Fruit fly (Drosophila melanogaster) whole organism: ENCODE measurements around the gene ScpX.
A peak's percentile ranks its signal among the peaks of the same experiment; 100 is the strongest.

Source experiments
- CG8478 ChIP-seq: fragments of >200 bp; optimal IDR thresholded peaks from 2 replicates; lab custom pipeline; 2018; ENCODE audit warnings: inconsistent platforms
- Dll ChIP-seq: fragments of >200 bp; optimal IDR thresholded peaks from 2 replicates; lab custom pipeline; 2017
- EcR ChIP-seq, 2 experiments: fragments of >200 bp; optimal IDR thresholded peaks; 2 replicates each; lab custom pipeline; 2017; ENCODE audit warnings: missing biosample characterization in 2 of 2, missing genetic modification characterization in 2 of 2, missing genetic modification reagents in 2 of 2
- pan ChIP-seq: fragments of >200 bp; optimal IDR thresholded peaks from 2 replicates; lab custom pipeline; 2017
- psq ChIP-seq: fragments of >200 bp; optimal IDR thresholded peaks from 2 replicates; lab custom pipeline; 2017
- usp ChIP-seq: fragments of >200 bp; optimal IDR thresholded peaks from 2 replicates; lab custom pipeline; 2017; ENCODE audit warnings: missing biosample characterization, missing genetic modification characterization, mixed read lengths

ScpX gene

dm6 chr2L:18801704-18802103 lies 29.3 kb upstream of the ScpX start:
- TF ChIP-seq EcR (GFP tag; optimal IDR thresholded peaks at IDR 0.05; lab: Kevin White, UChicago): no peak
- no peak for TF ChIP-seq usp (GFP tag; lab: Kevin White, UChicago)
- no peak for TF ChIP-seq CG8478 (lab: Kevin White, UChicago)
- no peak for TF ChIP-seq psq (lab: Kevin White, UChicago)
- TF ChIP-seq pan: no peak
- TF ChIP-seq Dll (lab: Kevin White, UChicago): no peak

dm6 chr2L:18805247-18805636 lies 25.8 kb upstream of the ScpX start, which contains the start of gene CG43814:
Gene CG43814 (minus strand): TSS chr2L:18805347.
- TF ChIP-seq CG8478 (lab: Kevin White, UChicago) (no peak), EcR (GFP tag; optimal IDR thresholded peaks at IDR 0.05; lab: Kevin White, UChicago) (no peak)

dm6 chr2L:18805637-18806403 lies 25.2 kb upstream of the ScpX start:
- no peak for TF ChIP-seq pan
- TF ChIP-seq CG8478 (lab: Kevin White, UChicago): no peak
- TF ChIP-seq usp (GFP tag; lab: Kevin White, UChicago): no peak
- no peak for TF ChIP-seq psq (lab: Kevin White, UChicago)
- no peak for TF ChIP-seq Dll (lab: Kevin White, UChicago)

dm6 chr2L:18808754-18809329 lies 22.2 kb upstream of the ScpX start:
- no peak for TF ChIP-seq EcR (GFP tag; optimal IDR thresholded peaks at IDR 0.05; lab: Kevin White, UChicago)
- TF ChIP-seq Dll (lab: Kevin White, UChicago): no peak
- no peak for TF ChIP-seq CG8478 (lab: Kevin White, UChicago)
- TF ChIP-seq pan: no peak
- TF ChIP-seq usp (GFP tag; lab: Kevin White, UChicago): no peak
- TF ChIP-seq psq (lab: Kevin White, UChicago): no peak

- TF ChIP-seq psq (lab: Kevin White, UChicago) (no peak), pan (no peak), Dll (lab: Kevin White, UChicago) (no peak), usp (GFP tag; lab: Kevin White, UChicago) (no peak), CG8478 (lab: Kevin White, UChicago) (no peak), EcR (GFP tag; optimal IDR thresholded peaks at IDR 0.05; lab: Kevin White, UChicago) (no peak)
Observed at dm6 chr2L:18809486-18809885, 21.5 kb upstream of the ScpX start.

dm6 chr2L:18810960-18811642 lies 19.9 kb upstream of the ScpX start, which contains the start of the genes CG10570 and CG42502:
Gene CG10570 (minus strand): TSS chr2L:18811252.
Gene CG42502 (minus strand): TSS chr2L:18811252.
- TF ChIP-seq pan (peak; percentile 73), usp (GFP tag; lab: Kevin White, UChicago) (no peak), Dll (lab: Kevin White, UChicago) (no peak)

dm6 chr2L:18812348-18812747 lies 18.7 kb upstream of the ScpX start, which contains the start of the genes CG17325 and CG42305:
Gene CG17325 (plus strand): TSS chr2L:18812648.
Gene CG42305 (plus strand): TSS chr2L:18812648.
- TF ChIP-seq EcR (GFP tag; optimal IDR thresholded peaks at IDR 0.05; lab: Kevin White, UChicago) (no peak), usp (GFP tag; lab: Kevin White, UChicago) (no peak), pan (no peak), psq (lab: Kevin White, UChicago) (no peak), Dll (lab: Kevin White, UChicago) (no peak), CG8478 (lab: Kevin White, UChicago) (no peak)

dm6 chr2L:18812755-18813154 lies 18.3 kb upstream of the ScpX start:
- TF ChIP-seq psq (lab: Kevin White, UChicago) (no peak), EcR (GFP tag; optimal IDR thresholded peaks at IDR 0.05; lab: Kevin White, UChicago) (no peak), Dll (lab: Kevin White, UChicago) (no peak), CG8478 (lab: Kevin White, UChicago) (no peak), pan (no peak), usp (GFP tag; lab: Kevin White, UChicago) (no peak)

- no peak for TF ChIP-seq usp (GFP tag; lab: Kevin White, UChicago)
- no peak for TF ChIP-seq pan
- TF ChIP-seq Dll (lab: Kevin White, UChicago): no peak
- no peak for TF ChIP-seq EcR (GFP tag; optimal IDR thresholded peaks at IDR 0.05; lab: Kevin White, UChicago)
- TF ChIP-seq CG8478 (lab: Kevin White, UChicago): no peak
- TF ChIP-seq psq (lab: Kevin White, UChicago): no peak
Observed at dm6 chr2L:18815194-18815593, 15.8 kb upstream of the ScpX start.

dm6 chr2L:18818397-18818796 lies 12.6 kb upstream of the ScpX start:
- TF ChIP-seq CG8478 (lab: Kevin White, UChicago): no peak
- no peak for TF ChIP-seq EcR (GFP tag; optimal IDR thresholded peaks at IDR 0.05; lab: Kevin White, UChicago)
- no peak for TF ChIP-seq Dll (lab: Kevin White, UChicago)

- TF ChIP-seq psq (lab: Kevin White, UChicago): no peak
- TF ChIP-seq pan: no peak
- TF ChIP-seq CG8478 (lab: Kevin White, UChicago): no peak
- no peak for TF ChIP-seq Dll (lab: Kevin White, UChicago)
- no peak for TF ChIP-seq EcR (GFP tag; optimal IDR thresholded peaks at IDR 0.05; lab: Kevin White, UChicago)
- no peak for TF ChIP-seq usp (GFP tag; lab: Kevin White, UChicago)
Observed at dm6 chr2L:18819044-18819443, 12.0 kb upstream of the ScpX start, which contains the start of gene Ugt36F1. Gene Ugt36F1 (plus strand): TSS chr2L:18819344.
